Worm (Caenorhabditis elegans): Measurements from ENCODE around the gene math-41.

DNA sequence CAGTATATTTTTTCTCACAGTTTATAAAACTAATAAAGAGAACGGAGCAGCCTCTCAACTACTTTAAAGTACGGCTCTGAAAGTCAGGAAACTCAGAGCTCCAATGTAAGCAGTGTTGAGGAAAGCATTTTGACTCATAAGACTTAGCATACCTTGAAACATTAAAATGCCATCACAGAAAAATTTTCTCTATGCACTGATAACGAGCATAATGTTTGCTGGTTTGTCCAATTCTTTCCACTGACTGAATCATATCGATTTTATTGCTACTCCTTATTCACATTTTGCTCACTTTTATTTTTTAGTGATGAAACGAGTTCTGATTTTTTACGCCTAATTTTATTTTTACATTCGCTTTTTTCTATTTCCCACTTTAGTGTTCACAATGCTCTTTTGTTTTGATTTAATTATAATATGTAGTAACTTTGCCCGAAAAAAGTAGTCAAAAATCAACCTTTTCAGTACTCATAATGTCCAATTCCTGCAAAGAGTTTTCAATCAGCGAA is 7.5 kb downstream of the math-41 start, which contains the start of gene math-39:
- TF ChIP-seq zip-11 (GFP tag; IDR thresholded peaks at IDR 0.05), result no peak
- TF ChIP-seq egl-27 (tag; optimal IDR thresholded peaks at IDR 0.05), result no peak
- TF ChIP-seq D1046.2 (GFP tag; IDR thresholded peaks at IDR 0.05), result no peak
- no peak for TF ChIP-seq F26F4.8 (GFP tag; conservative IDR thresholded peaks at IDR 0.05)
- TF ChIP-seq ama-1 (optimal IDR thresholded peaks at IDR 0.05), result no peak
- no peak for TF ChIP-seq fos-1 (tag; optimal IDR thresholded peaks at IDR 0.05)
